Fruit fly (Drosophila melanogaster) whole organism, prepupa: ENCODE results near the gene CG14277.
A peak's percentile ranks its signal among the peaks of the same experiment; 100 is the strongest.

Experiments used
- Blimp-1 ChIP-seq: fragments of 200-800 bp; sonication (Bioruptor generic); optimal IDR thresholded peaks from 3 replicates; lab custom pipeline; 2017; ENCODE audit warnings: missing biosample characterization, missing genetic modification characterization, mild to moderate bottlenecking, moderate library complexity, missing genetic modification reagents
- CG11294 ChIP-seq: fragments of 200-800 bp; sonication (Bioruptor generic); IDR thresholded peaks from 2 replicates; pipeline ENCODE4 v1.3.6; 2022; ENCODE audit warnings: missing biosample characterization, missing genetic modification characterization
- CG11902 ChIP-seq: fragments of 200-800 bp; sonication (Bioruptor generic); optimal IDR thresholded peaks from 3 replicates; lab custom pipeline; 2016; ENCODE audit warnings: missing biosample characterization, missing genetic modification characterization
- CG15336 ChIP-seq: fragments of 200-800 bp; sonication (Bioruptor generic); IDR thresholded peaks from 2 replicates; pipeline ENCODE4 v1.3.6; 2022; ENCODE audit warnings: missing biosample characterization, missing genetic modification characterization
- CG16779 ChIP-seq: fragments of 200-800 bp; sonication (Bioruptor generic); optimal IDR thresholded peaks from 3 replicates; lab custom pipeline; 2017; ENCODE audit warnings: missing biosample characterization, mild to moderate bottlenecking, missing genetic modification characterization
- CG3032 ChIP-seq: fragments of 200-800 bp; optimal IDR thresholded peaks from 2 replicates; lab custom pipeline; 2019; ENCODE audit warnings: missing biosample characterization, mild to moderate bottlenecking, missing genetic modification characterization, moderate library complexity
- CG31627 ChIP-seq: fragments of 200-800 bp; sonication (Bioruptor generic); optimal IDR thresholded peaks from 3 replicates; lab custom pipeline; 2016; ENCODE audit warnings: missing biosample characterization, missing genetic modification characterization
- CG32006 ChIP-seq: fragments of 200-800 bp; sonication (Bioruptor generic); optimal IDR thresholded peaks from 3 replicates; lab custom pipeline; 2017; ENCODE audit warnings: missing biosample characterization, mild to moderate bottlenecking, missing genetic modification characterization
- CG34406 ChIP-seq: fragments of 200-800 bp; sonication (Bioruptor generic); optimal IDR thresholded peaks from 3 replicates; lab custom pipeline; 2016; ENCODE audit warnings: missing biosample characterization, missing genetic modification characterization
- CG3919 ChIP-seq: fragments of 200-800 bp; sonication (Bioruptor generic); optimal IDR thresholded peaks from 3 replicates; lab custom pipeline; 2016; ENCODE audit warnings: missing biosample characterization, missing genetic modification characterization
- CG4318 ChIP-seq: fragments of 200-800 bp; sonication (Bioruptor generic); optimal IDR thresholded peaks from 3 replicates; lab custom pipeline; 2017; ENCODE audit warnings: missing biosample characterization, mild to moderate bottlenecking, missing genetic modification characterization
- CG6276 ChIP-seq: fragments of 200-800 bp; sonication (Bioruptor generic); optimal IDR thresholded peaks from 2 replicates; lab custom pipeline; 2017; ENCODE audit warnings: missing biosample characterization, mild to moderate bottlenecking, missing genetic modification characterization
- CG6792 ChIP-seq: fragments of 200-800 bp; sonication (Bioruptor generic); optimal IDR thresholded peaks from 3 replicates; lab custom pipeline; 2016; ENCODE audit warnings: missing biosample characterization, missing genetic modification characterization
- CG6808 ChIP-seq: fragments of 200-800 bp; sonication (Bioruptor generic); optimal IDR thresholded peaks from 3 replicates; lab custom pipeline; 2017; ENCODE audit warnings: missing biosample characterization, missing genetic modification characterization, mild to moderate bottlenecking, moderate library complexity, missing genetic modification reagents
- CG6854 ChIP-seq: fragments of 200-800 bp; sonication (Bioruptor generic); optimal IDR thresholded peaks from 2 replicates; lab custom pipeline; 2017; ENCODE audit warnings: missing biosample characterization, mild to moderate bottlenecking, missing genetic modification characterization
- CG7368 ChIP-seq: fragments of 200-800 bp; sonication (Bioruptor generic); optimal IDR thresholded peaks from 3 replicates; lab custom pipeline; 2016; ENCODE audit warnings: missing biosample characterization, missing genetic modification characterization
- CG8632 ChIP-seq: fragments of 200-800 bp; sonication (Bioruptor generic); optimal IDR thresholded peaks from 3 replicates; lab custom pipeline; 2016; ENCODE audit warnings: missing biosample characterization, missing genetic modification characterization
- CG9139 ChIP-seq: fragments of 200-800 bp; sonication (Bioruptor generic); optimal IDR thresholded peaks from 3 replicates; lab custom pipeline; 2017; ENCODE audit warnings: missing biosample characterization, mild to moderate bottlenecking, missing genetic modification characterization
- Eip75B ChIP-seq: fragments of 200-800 bp; sonication (Bioruptor generic); optimal IDR thresholded peaks from 3 replicates; lab custom pipeline; 2016; ENCODE audit warnings: missing biosample characterization, missing genetic modification characterization
- Eip78C ChIP-seq: fragments of 200-800 bp; sonication (Bioruptor generic); peaks from one replicate; lab custom pipeline; 2016; ENCODE audit warnings: missing biosample characterization, missing genetic modification characterization
- Eip93F ChIP-seq: fragments of 200-800 bp; sonication (Bioruptor generic); optimal IDR thresholded peaks from 2 replicates; lab custom pipeline; 2016; ENCODE audit warnings: missing biosample characterization, mild to moderate bottlenecking, missing genetic modification characterization
- Ets21C ChIP-seq: fragments of 200-800 bp; sonication (Bioruptor generic); optimal IDR thresholded peaks from 3 replicates; lab custom pipeline; 2016; ENCODE audit warnings: missing biosample characterization, missing genetic modification characterization
- Ets96B ChIP-seq: fragments of 200-800 bp; optimal IDR thresholded peaks from 2 replicates; lab custom pipeline; 2019; ENCODE audit warnings: missing biosample characterization, mild to moderate bottlenecking, missing genetic modification characterization, moderate library complexity
- Hr38 ChIP-seq: sonication (Bioruptor generic); optimal IDR thresholded peaks from 2 replicates; lab custom pipeline; 2016; ENCODE audit warnings: missing biosample characterization, missing genetic modification characterization
- Hr39 ChIP-seq: fragments of 200-800 bp; sonication (Bioruptor generic); optimal IDR thresholded peaks from 2 replicates; lab custom pipeline; 2016; ENCODE audit warnings: missing biosample characterization, missing genetic modification characterization
- Hr4 ChIP-seq: fragments of 200-800 bp; sonication (Bioruptor generic); optimal IDR thresholded peaks from 3 replicates; lab custom pipeline; 2016; ENCODE audit warnings: missing biosample characterization, missing genetic modification characterization
- Lpt ChIP-seq: fragments of 200-800 bp; sonication (Bioruptor generic); optimal IDR thresholded peaks from 3 replicates; lab custom pipeline; 2016; ENCODE audit warnings: missing biosample characterization, missing genetic modification characterization
- Met ChIP-seq: fragments of 200-800 bp; sonication (Bioruptor generic); optimal IDR thresholded peaks from 3 replicates; lab custom pipeline; 2016; ENCODE audit warnings: missing biosample characterization, missing genetic modification characterization
- Smox ChIP-seq: fragments of 200-800 bp; sonication (Bioruptor generic); optimal IDR thresholded peaks from 3 replicates; lab custom pipeline; 2016; ENCODE audit warnings: missing biosample characterization, missing genetic modification characterization
- Sox102F ChIP-seq: fragments of 200-800 bp; sonication (Bioruptor generic); optimal IDR thresholded peaks from 2 replicates; lab custom pipeline; 2016; ENCODE audit warnings: missing biosample characterization, mild to moderate bottlenecking, missing genetic modification characterization
- Sox14 ChIP-seq: fragments of 200-800 bp; sonication (Bioruptor generic); optimal IDR thresholded peaks from 3 replicates; lab custom pipeline; 2016; ENCODE audit warnings: missing biosample characterization, missing genetic modification characterization
- Sox15 ChIP-seq: fragments of 200-800 bp; sonication (Bioruptor generic); optimal IDR thresholded peaks from 3 replicates; lab custom pipeline; 2016; ENCODE audit warnings: missing biosample characterization, missing genetic modification characterization
- achi ChIP-seq: fragments of 200-800 bp; sonication (Bioruptor generic); optimal IDR thresholded peaks from 3 replicates; lab custom pipeline; 2016; ENCODE audit warnings: missing biosample characterization, missing genetic modification characterization
- acj6 ChIP-seq: fragments of 200-800 bp; sonication (Bioruptor generic); optimal IDR thresholded peaks from 3 replicates; lab custom pipeline; 2016; ENCODE audit warnings: missing biosample characterization, missing genetic modification characterization
- cyc ChIP-seq: fragments of 200-800 bp; sonication (Bioruptor generic); optimal IDR thresholded peaks from 3 replicates; lab custom pipeline; 2016; ENCODE audit warnings: missing biosample characterization, missing genetic modification characterization
- dac ChIP-seq: fragments of 200-800 bp; sonication (Bioruptor generic); optimal IDR thresholded peaks from 2 replicates; lab custom pipeline; 2017; ENCODE audit warnings: missing biosample characterization, mild to moderate bottlenecking, missing genetic modification characterization
- dsx ChIP-seq: fragments of 200-800 bp; optimal IDR thresholded peaks from 3 replicates; lab custom pipeline; 2019; ENCODE audit warnings: missing biosample characterization, mild to moderate bottlenecking, missing genetic modification characterization, moderate library complexity; ENCODE audit not compliant: poor library complexity, severe bottlenecking
- eg ChIP-seq: fragments of 200-800 bp; sonication (Bioruptor generic); IDR thresholded peaks from 3 replicates; pipeline ENCODE4 v1.3.6; 2022; ENCODE audit warnings: missing biosample characterization, missing genetic modification characterization
- esn ChIP-seq: fragments of 200-800 bp; sonication (Bioruptor generic); optimal IDR thresholded peaks from 2 replicates; lab custom pipeline; 2016; ENCODE audit warnings: missing biosample characterization, mild to moderate bottlenecking, missing genetic modification characterization, moderate library complexity
- fd59A ChIP-seq: fragments of 200-800 bp; sonication (Bioruptor generic); optimal IDR thresholded peaks from 2 replicates; lab custom pipeline; 2017; ENCODE audit warnings: missing biosample characterization, mild to moderate bottlenecking, missing genetic modification characterization, missing genetic modification reagents
- fd85E ChIP-seq: fragments of 200-800 bp; sonication (Bioruptor generic); optimal IDR thresholded peaks from 3 replicates; lab custom pipeline; 2016; ENCODE audit warnings: missing biosample characterization, missing genetic modification characterization
- fkh ChIP-seq: fragments of 200-800 bp; sonication (Bioruptor generic); optimal IDR thresholded peaks from 3 replicates; lab custom pipeline; 2017; ENCODE audit warnings: missing biosample characterization, mild to moderate bottlenecking, missing genetic modification characterization, moderate library complexity
- net ChIP-seq: fragments of 200-800 bp; sonication (Bioruptor generic); optimal IDR thresholded peaks from 3 replicates; lab custom pipeline; 2016; ENCODE audit warnings: missing biosample characterization, missing genetic modification characterization
- pdm3 ChIP-seq: fragments of 200-800 bp; sonication (Bioruptor generic); optimal IDR thresholded peaks from 3 replicates; lab custom pipeline; 2016; ENCODE audit warnings: missing biosample characterization, missing genetic modification characterization
- salr ChIP-seq, 2 experiments: fragments of 200-800 bp; sonication (Bioruptor generic); optimal IDR thresholded peaks; 3 replicates each; lab custom pipeline; 2016 to 2018; ENCODE audit warnings: missing biosample characterization in 2 of 2, missing genetic modification characterization in 2 of 2, mild to moderate bottlenecking in 1 of 2
- svp ChIP-seq: fragments of 200-800 bp; sonication (Bioruptor generic); peaks from one replicate; lab custom pipeline; 2016; ENCODE audit warnings: missing biosample characterization, missing genetic modification characterization
- topi ChIP-seq: fragments of 200-800 bp; sonication (Bioruptor generic); optimal IDR thresholded peaks from 3 replicates; lab custom pipeline; 2016; ENCODE audit warnings: missing biosample characterization, missing genetic modification characterization

CG14277 gene

DNA sequence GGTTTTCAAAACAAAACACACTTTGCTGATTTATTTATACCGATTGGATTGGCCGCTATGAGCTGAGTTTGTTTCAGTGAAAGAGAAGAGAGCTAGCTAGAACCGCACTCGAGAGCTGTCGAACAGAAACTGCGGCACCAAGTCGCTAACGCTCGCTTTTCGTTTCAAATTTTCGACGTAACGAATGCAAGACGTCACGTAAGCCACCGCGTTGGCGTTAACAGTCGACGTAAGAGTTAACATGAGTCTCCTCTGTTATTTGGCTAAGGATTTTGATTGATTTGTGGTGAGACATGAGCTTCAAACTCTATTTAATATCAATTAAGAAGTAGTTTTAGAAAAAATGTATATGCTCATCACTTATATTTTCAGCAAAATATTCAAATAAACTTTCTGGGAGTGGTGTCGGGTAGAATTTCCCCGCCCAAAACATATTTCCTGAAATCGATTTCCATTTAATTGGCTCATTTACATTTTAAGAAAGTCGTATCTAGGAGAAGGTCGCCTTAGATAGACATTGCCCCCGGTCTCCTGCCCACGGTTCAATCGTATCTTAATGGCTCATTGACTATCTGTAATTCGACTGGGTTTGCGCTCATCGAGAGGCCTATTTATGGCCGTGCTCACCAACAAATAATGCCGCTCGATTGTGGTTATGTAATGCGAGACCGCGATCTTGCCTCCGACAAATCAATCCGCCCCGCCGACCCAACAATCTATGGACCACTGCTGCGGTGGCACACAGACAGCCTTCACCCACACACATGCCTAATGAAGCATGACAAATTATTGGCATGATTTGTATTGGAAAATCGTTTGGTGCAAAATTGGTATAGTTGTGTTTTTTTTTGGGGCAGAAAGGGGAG, 15.3 kb downstream of the CG14277 start, which contains the start of gene CG8086:
CG8086 (minus strand) TSS at position 102 of the 866 bp plus-strand sequence.
- TF ChIP-seq net (GFP tag; lab: Kevin White, UChicago) (no peak), Hr38 (GFP tag; lab: Kevin White, UChicago) (no peak), CG6276 (GFP tag; lab: Kevin White, UChicago) (no peak), svp (GFP tag; lab: Kevin White, UChicago) (no peak), dac (GFP tag; lab: Kevin White, UChicago) (no peak), eg (0 out of 3 replicates have a peak, but pooled peaks have one; percentile 18)

DNA sequence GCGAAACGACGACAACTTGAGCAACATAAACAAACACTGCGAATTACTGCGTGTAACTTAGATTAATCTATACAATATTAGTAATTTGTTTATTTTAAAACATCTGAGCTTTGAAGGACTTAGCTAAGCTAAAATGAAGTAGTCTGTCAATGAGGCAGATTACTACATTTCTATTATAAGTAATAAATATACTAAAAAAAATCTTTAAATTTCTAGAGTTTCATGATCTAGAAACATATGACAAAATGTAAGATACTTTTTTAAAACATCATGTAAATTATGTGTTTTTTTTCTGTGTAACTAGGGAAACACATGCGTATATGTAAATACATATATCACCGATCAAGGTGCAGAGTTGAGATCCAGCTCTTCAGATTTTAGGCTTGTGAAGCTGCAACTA, 23.9 kb downstream of the CG14277 start:
- TF ChIP-seq Blimp-1 (GFP tag; lab: Kevin White, UChicago) (peak; percentile 12), Hr38 (GFP tag; lab: Kevin White, UChicago) (no peak), CG4318 (GFP tag; lab: Kevin White, UChicago) (peak; percentile 61), dac (GFP tag; lab: Kevin White, UChicago) (peak; percentile 0), fd59A (GFP tag; lab: Kevin White, UChicago) (peak; percentile 68), salr (GFP tag; optimal IDR thresholded peaks at IDR 0.05; lab: Kevin White, UChicago) (peak in 1 of 2 experiments; percentile 67), CG3032 (tag; lab: Kevin White, UChicago) (peak; percentile 85), fd85E (GFP tag; lab: Kevin White, UChicago) (no peak), Ets96B (tag; lab: Kevin White, UChicago) (peak; percentile 57), CG3919 (GFP tag; lab: Kevin White, UChicago) (peak; percentile 79), CG9139 (GFP tag; lab: Kevin White, UChicago) (peak; percentile 81), Hr4 (peak; percentile 54), Eip93F (GFP tag; lab: Kevin White, UChicago) (no peak), Sox15 (GFP tag; lab: Kevin White, UChicago) (peak; percentile 53), dsx (GFP tag; lab: Kevin White, UChicago) (peak; percentile 82), achi (peak; percentile 80), acj6 (GFP tag; lab: Kevin White, UChicago) (peak; percentile 49), CG11294 (GFP tag; lab: Robert Waterston, UW) (peak; percentile 62), Sox14 (GFP tag; lab: Kevin White, UChicago) (peak; percentile 23), CG32006 (GFP tag; lab: Kevin White, UChicago) (peak; percentile 83), net (GFP tag; lab: Kevin White, UChicago) (peak; percentile 83), topi (GFP tag; lab: Kevin White, UChicago) (peak; percentile 49), Eip78C (GFP tag; lab: Kevin White, UChicago) (peak; percentile 93), cyc (GFP tag; lab: Kevin White, UChicago) (peak; percentile 5), Eip75B (GFP tag; lab: Kevin White, UChicago) (no peak), Smox (peak; percentile 36), CG6854 (GFP tag; lab: Kevin White, UChicago) (no peak), CG6808 (peak; percentile 83), Hr39 (no peak), CG34406 (GFP tag; lab: Kevin White, UChicago) (peak; percentile 80), Ets21C (GFP tag; lab: Kevin White, UChicago) (no peak), CG8632 (peak; percentile 67), Sox102F (GFP tag; lab: Kevin White, UChicago) (no peak), CG11902 (peak; percentile 40), Met (GFP tag; lab: Kevin White, UChicago) (peak; percentile 28), CG7368 (peak; percentile 53), Lpt (peak; percentile 22), fkh (GFP tag; lab: Kevin White, UChicago) (no peak), CG15336 (peak; percentile 90), CG16779 (tag; lab: Kevin White, UChicago) (peak; percentile 20), esn (GFP tag; lab: Kevin White, UChicago) (peak; percentile 60), CG31627 (GFP tag; lab: Kevin White, UChicago) (no peak), svp (GFP tag; lab: Kevin White, UChicago) (peak; percentile 70), CG6792 (peak; percentile 66), CG6276 (GFP tag; lab: Kevin White, UChicago) (peak; percentile 84), pdm3 (GFP tag; lab: Kevin White, UChicago) (peak; percentile 54)
